Worm (Caenorhabditis elegans): Measurements from ENCODE around the gene F22B8.3.

The F22B8.3 gene

DNA sequence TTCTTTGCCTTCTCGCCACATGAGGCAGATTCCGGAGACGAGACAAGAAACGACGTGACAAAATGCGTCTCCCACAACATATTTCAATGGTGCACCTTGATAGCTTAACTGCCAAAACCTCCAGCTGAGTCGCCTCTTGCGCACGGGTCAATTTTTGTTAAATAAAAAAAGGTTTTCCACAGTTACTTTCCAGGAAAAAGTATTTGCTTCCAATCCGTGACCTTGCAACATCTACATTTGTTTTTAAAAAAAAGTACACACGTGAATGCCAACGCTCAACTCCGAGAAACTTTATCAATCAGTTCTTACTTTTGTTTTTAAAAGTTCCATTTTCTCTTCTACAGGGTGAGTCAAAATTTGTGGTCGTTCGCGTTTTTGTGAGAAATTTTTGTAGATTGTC lies 3.5 kb downstream of the F22B8.3 start, which contains the start of gene F22B8.7:
Gene F22B8.7 (plus strand): TSS at position 301 of the 400 bp plus-strand sequence.
- TF ChIP-seq aly-1 (tag; optimal IDR thresholded peaks at IDR 0.05) (no peak), hmbx-1 (tag; optimal IDR thresholded peaks at IDR 0.05) (no peak)

DNA sequence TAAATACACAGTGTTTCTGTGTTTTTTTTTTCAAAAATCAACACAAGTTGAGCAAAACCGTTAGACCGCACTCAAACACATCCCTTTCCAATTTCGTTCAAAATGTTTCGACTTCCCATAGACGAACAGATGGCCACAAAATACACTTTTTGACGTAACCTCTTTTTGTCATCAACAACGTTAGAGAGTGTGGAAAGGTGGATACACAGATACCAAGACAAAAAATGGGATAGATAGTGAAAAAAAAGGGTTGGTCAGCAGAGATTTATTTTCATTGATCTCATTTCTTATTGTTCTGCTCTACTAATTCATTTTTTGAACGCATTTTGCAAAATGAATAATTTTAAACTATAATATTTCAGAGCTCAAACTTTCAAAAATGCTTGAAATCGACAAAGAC lies 4.1 kb downstream of the F22B8.3 start:
- TF ChIP-seq ets-7 (tag; optimal IDR thresholded peaks at IDR 0.05) (no peak), ama-1 (optimal IDR thresholded peaks at IDR 0.05) (no peak), flt-1 (GFP tag; IDR thresholded peaks at IDR 0.05) (no peak), B0310.2 (tag; optimal IDR thresholded peaks at IDR 0.05) (no peak), tbx-11 (GFP tag; IDR thresholded peaks at IDR 0.05) (no peak), tbx-37 (GFP tag; conservative IDR thresholded peaks at IDR 0.05) (no peak), pes-1 (GFP tag; IDR thresholded peaks at IDR 0.05) (no peak), hmbx-1 (tag; optimal IDR thresholded peaks at IDR 0.05) (no peak), F13C5.2 (tag; optimal IDR thresholded peaks at IDR 0.05) (no peak), tra-4 (tag; optimal IDR thresholded peaks at IDR 0.05) (no peak), ceh-13 (GFP tag; optimal IDR thresholded peaks at IDR 0.05) (no peak), scrt-1 (GFP tag; IDR thresholded peaks at IDR 0.05) (no peak), hmg-4 (GFP tag; optimal IDR thresholded peaks at IDR 0.05) (no peak)

DNA sequence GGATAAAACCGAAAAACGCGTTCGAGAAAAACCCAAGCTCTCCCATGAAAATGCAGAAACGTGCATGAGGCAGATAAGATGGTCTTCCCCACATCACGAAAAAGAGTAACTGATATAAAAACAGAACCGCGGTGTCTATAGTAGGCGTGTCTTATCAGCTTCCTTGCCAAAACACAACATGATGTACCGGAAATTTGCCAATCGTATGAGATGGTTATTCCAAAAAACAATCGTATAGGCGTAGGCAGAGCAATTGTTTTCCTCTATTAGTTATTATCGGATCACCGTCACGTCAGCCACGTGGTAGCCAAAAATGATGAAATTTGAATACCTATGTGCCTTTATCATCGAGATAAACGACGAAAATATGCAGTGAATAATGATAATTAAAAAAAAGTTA lies 8.7 kb downstream of the F22B8.3 start, which contains the start of gene str-7:
Gene str-7 (minus strand): TSS at position 101 of the 400 bp plus-strand sequence.
- TF ChIP-seq tbx-11 (GFP tag; IDR thresholded peaks at IDR 0.05) (no peak), tra-4 (tag; optimal IDR thresholded peaks at IDR 0.05) (no peak), sea-1 (GFP tag; conservative IDR thresholded peaks at IDR 0.05) (no peak), B0310.2 (tag; optimal IDR thresholded peaks at IDR 0.05) (no peak), hnd-1 (tag; optimal IDR thresholded peaks at IDR 0.05) (no peak), hmbx-1 (tag; optimal IDR thresholded peaks at IDR 0.05) (no peak), scrt-1 (GFP tag; IDR thresholded peaks at IDR 0.05) (no peak), ceh-13 (GFP tag; optimal IDR thresholded peaks at IDR 0.05) (no peak), hmg-4 (GFP tag; optimal IDR thresholded peaks at IDR 0.05) (no peak), aly-1 (tag; optimal IDR thresholded peaks at IDR 0.05) (no peak), ama-1 (optimal IDR thresholded peaks at IDR 0.05) (no peak), pes-1 (GFP tag; IDR thresholded peaks at IDR 0.05) (no peak), tbx-37 (GFP tag; conservative IDR thresholded peaks at IDR 0.05) (no peak), flt-1 (GFP tag; IDR thresholded peaks at IDR 0.05) (no peak)

DNA sequence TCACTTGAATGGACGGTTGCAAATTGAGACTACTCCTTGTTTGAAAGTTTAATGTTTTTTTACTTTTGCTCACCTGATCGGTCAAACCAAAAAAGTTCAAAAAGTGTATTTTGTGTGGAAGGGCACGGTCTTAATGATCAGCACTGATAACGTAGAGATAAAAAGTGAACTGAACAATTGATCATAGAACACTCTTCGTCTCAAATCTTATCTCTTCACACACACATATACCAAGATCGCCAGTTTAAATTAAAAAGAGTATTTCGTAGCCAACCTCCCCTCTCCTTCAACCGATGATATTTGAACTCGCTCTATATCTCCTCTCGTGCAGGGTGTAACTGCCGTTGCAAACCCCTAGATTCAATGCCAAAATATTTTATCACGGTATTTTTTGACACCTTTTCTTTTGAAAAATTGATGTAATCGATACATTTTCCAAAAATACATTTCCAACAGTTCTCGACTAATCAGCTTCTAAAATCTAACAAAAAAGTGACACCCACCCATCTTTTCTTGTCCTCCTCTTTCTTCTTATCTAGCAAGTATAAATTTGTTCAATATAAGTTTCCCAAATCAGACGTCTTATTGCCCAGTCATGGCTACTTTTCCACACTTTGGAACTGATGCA lies 9.4 kb downstream of the F22B8.3 start, which contains the start of gene cth-1:
Gene cth-1 (plus strand): TSS at position 578 of the 628 bp plus-strand sequence.
- TF ChIP-seq flt-1 (GFP tag; IDR thresholded peaks at IDR 0.05) (no peak), F13C5.2 (tag; optimal IDR thresholded peaks at IDR 0.05) (no peak), hnd-1 (tag; optimal IDR thresholded peaks at IDR 0.05) (no peak), tra-4 (tag; optimal IDR thresholded peaks at IDR 0.05) (no peak), B0310.2 (tag; optimal IDR thresholded peaks at IDR 0.05) (no peak), hmg-4 (GFP tag; optimal IDR thresholded peaks at IDR 0.05) (no peak), ets-7 (tag; optimal IDR thresholded peaks at IDR 0.05) (no peak)

DNA sequence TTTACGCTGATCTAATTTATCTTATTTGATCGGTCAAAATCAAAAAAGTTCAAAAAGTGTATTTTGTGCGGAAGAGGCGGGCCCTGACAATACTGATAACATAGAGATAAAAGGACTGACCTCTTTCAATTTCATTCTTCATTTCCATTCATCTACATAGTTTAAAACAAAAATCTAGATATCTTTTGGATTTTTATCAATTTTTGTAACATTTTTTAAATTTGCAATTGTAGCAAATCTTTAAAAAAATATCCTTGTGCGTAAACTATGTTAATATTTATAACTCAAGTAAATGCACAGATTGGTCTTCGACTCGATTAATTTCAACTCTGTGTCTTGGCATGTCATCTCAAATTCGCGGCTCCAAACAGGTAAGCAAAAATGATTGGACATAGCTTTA lies 12.8 kb downstream of the F22B8.3 start, which contains the start of gene argk-1:
Gene argk-1 (plus strand): TSS at position 301 of the 400 bp plus-strand sequence.
- TF ChIP-seq pes-1 (GFP tag; IDR thresholded peaks at IDR 0.05) (no peak), hnd-1 (tag; optimal IDR thresholded peaks at IDR 0.05) (no peak), aly-1 (tag; optimal IDR thresholded peaks at IDR 0.05) (no peak), tbx-37 (GFP tag; conservative IDR thresholded peaks at IDR 0.05) (no peak), ceh-13 (GFP tag; optimal IDR thresholded peaks at IDR 0.05) (no peak), F13C5.2 (tag; optimal IDR thresholded peaks at IDR 0.05) (no peak), ceh-36 (tag; optimal IDR thresholded peaks at IDR 0.05) (no peak), B0310.2 (tag; optimal IDR thresholded peaks at IDR 0.05) (no peak), hmg-4 (GFP tag; optimal IDR thresholded peaks at IDR 0.05) (no peak), scrt-1 (GFP tag; IDR thresholded peaks at IDR 0.05) (no peak), tbx-11 (GFP tag; IDR thresholded peaks at IDR 0.05) (no peak), flt-1 (GFP tag; IDR thresholded peaks at IDR 0.05) (no peak), hmbx-1 (tag; optimal IDR thresholded peaks at IDR 0.05) (no peak), ets-7 (tag; optimal IDR thresholded peaks at IDR 0.05) (no peak), tra-4 (tag; optimal IDR thresholded peaks at IDR 0.05) (no peak)

DNA sequence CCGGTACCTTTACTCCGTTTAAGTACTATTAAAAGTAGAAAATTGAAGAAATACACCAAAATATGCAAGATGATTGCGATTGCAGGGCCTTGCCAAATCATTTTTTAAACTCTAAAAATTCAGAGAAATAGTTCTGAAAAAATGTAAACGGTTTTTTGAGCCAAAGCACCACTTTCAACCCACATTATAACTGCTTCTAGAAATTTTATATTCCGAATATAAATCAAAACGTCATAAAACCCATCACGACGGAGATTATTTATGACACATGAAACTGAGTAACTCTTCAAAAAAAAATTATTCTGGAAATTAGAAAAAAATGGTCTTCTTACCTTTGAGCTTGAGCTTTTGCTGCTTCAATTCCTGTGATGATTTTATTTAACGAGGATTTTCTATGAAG lies 23.5 kb downstream of the F22B8.3 start, which contains the start of gene srxa-16:
Gene srxa-16 (minus strand): TSS at position 101 of the 400 bp plus-strand sequence.
- no peak for TF ChIP-seq tbx-11 (GFP tag; IDR thresholded peaks at IDR 0.05)
- TF ChIP-seq ama-1 (optimal IDR thresholded peaks at IDR 0.05): no peak
- no peak for TF ChIP-seq scrt-1 (GFP tag; IDR thresholded peaks at IDR 0.05)
- no peak for TF ChIP-seq flt-1 (GFP tag; IDR thresholded peaks at IDR 0.05)
- no peak for TF ChIP-seq hmg-4 (GFP tag; optimal IDR thresholded peaks at IDR 0.05)
- no peak for TF ChIP-seq ceh-13 (GFP tag; optimal IDR thresholded peaks at IDR 0.05)
- TF ChIP-seq ceh-36 (tag; optimal IDR thresholded peaks at IDR 0.05): no peak
- no peak for TF ChIP-seq aly-1 (tag; optimal IDR thresholded peaks at IDR 0.05)
- no peak for TF ChIP-seq ets-7 (tag; optimal IDR thresholded peaks at IDR 0.05)
- TF ChIP-seq tbx-37 (GFP tag; conservative IDR thresholded peaks at IDR 0.05): no peak
- no peak for TF ChIP-seq F13C5.2 (tag; optimal IDR thresholded peaks at IDR 0.05)
- TF ChIP-seq sea-1 (GFP tag; conservative IDR thresholded peaks at IDR 0.05): no peak
- no peak for TF ChIP-seq tra-4 (tag; optimal IDR thresholded peaks at IDR 0.05)
- no peak for TF ChIP-seq B0310.2 (tag; optimal IDR thresholded peaks at IDR 0.05)

DNA sequence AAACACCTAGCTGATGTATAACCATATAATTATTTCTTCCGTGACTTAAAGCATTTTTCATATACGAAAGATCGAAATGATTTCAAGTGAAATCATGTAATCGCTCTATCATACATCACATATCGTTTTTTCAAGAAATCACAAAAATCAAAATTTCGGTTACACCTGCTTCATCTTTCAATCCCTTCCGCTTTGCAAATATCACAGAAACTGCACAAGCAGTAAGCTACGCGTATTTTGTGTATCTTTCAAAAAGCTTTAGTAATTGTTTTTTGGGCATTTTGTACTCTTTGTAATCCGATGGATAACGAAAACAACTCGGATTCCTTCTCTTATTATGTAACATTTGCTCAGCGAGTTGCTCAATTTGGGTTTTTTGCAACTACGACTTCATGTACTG lies 24.6 kb downstream of the F22B8.3 start, which contains the start of gene str-25:
Gene str-25 (plus strand): TSS at position 301 of the 400 bp plus-strand sequence.
- TF ChIP-seq sea-1 (GFP tag; conservative IDR thresholded peaks at IDR 0.05): no peak

DNA sequence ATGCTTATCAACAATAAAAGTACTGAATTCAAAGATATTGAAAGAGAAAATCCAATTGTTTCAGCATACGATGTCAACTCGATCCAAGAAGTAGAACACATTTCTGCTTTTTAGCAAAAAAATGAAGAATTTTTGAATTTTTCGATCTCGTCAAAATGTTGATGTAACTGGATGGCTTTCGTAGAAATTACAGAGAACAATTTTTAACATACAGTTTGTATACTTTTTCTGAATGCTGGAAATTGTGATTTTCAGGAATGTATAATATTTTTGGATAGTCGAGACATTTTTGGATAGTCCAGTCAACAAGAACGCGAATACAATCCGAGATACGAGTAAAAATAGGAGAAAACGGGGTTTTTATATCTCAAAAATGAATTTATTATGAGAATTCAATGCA lies 27.8 kb downstream of the F22B8.3 start, which contains the start of gene str-103:
Gene str-103 (minus strand): TSS at position 101 of the 400 bp plus-strand sequence.
- TF ChIP-seq ets-7 (tag; optimal IDR thresholded peaks at IDR 0.05) (no peak), hnd-1 (tag; optimal IDR thresholded peaks at IDR 0.05) (no peak), tra-4 (tag; optimal IDR thresholded peaks at IDR 0.05) (no peak), tbx-37 (GFP tag; conservative IDR thresholded peaks at IDR 0.05) (no peak), B0310.2 (tag; optimal IDR thresholded peaks at IDR 0.05) (no peak), sea-1 (GFP tag; conservative IDR thresholded peaks at IDR 0.05) (no peak), scrt-1 (GFP tag; IDR thresholded peaks at IDR 0.05) (no peak), ceh-36 (tag; optimal IDR thresholded peaks at IDR 0.05) (no peak), F13C5.2 (tag; optimal IDR thresholded peaks at IDR 0.05) (no peak), flt-1 (GFP tag; IDR thresholded peaks at IDR 0.05) (no peak), ama-1 (optimal IDR thresholded peaks at IDR 0.05) (no peak), pes-1 (GFP tag; IDR thresholded peaks at IDR 0.05) (no peak), hmbx-1 (tag; optimal IDR thresholded peaks at IDR 0.05) (no peak), ceh-13 (GFP tag; optimal IDR thresholded peaks at IDR 0.05) (no peak), tbx-11 (GFP tag; IDR thresholded peaks at IDR 0.05) (no peak), hmg-4 (GFP tag; optimal IDR thresholded peaks at IDR 0.05) (no peak), aly-1 (tag; optimal IDR thresholded peaks at IDR 0.05) (no peak)
